Worm (Caenorhabditis elegans) whole organism, late embryonic: Measurements from ENCODE around the gene E02H1.5.

Source experiments
- C38D4.7 ChIP-seq: fragments of 200-800 bp; sonication (Bioruptor generic); optimal IDR thresholded peaks from 2 replicates; lab custom pipeline; 2018; ENCODE audit warnings: mild to moderate bottlenecking, missing genetic modification characterization, moderate library complexity, missing compliant biosample characterization
- F13H6.1 ChIP-seq: sonication (generic microtip); optimal IDR thresholded peaks from 2 replicates; lab custom pipeline; 2016; ENCODE audit warnings: missing genetic modification characterization, missing compliant biosample characterization
- T23F11.4 ChIP-seq: fragments of 200-800 bp; sonication (Bioruptor generic); optimal IDR thresholded peaks from 2 replicates; lab custom pipeline; 2018; ENCODE audit warnings: mild to moderate bottlenecking, missing genetic modification characterization, missing compliant biosample characterization
- Y22D7AL.16 ChIP-seq: sonication (generic microtip); optimal IDR thresholded peaks from 2 replicates; lab custom pipeline; 2016; ENCODE audit warnings: missing genetic modification characterization, missing compliant biosample characterization
- ahr-1 ChIP-seq: sonication (generic microtip); optimal IDR thresholded peaks from 2 replicates; lab custom pipeline; 2016; ENCODE audit warnings: missing genetic modification characterization, missing compliant biosample characterization
- ama-1 ChIP-seq: fragments of 150-350 bp; optimal IDR thresholded peaks from 2 replicates; lab custom pipeline; 2014
- ceh-18 ChIP-seq: sonication (generic microtip); optimal IDR thresholded peaks from 2 replicates; lab custom pipeline; 2016; ENCODE audit warnings: missing genetic modification characterization, missing compliant biosample characterization
- ceh-19 ChIP-seq: fragments of 200-800 bp; sonication (Bioruptor generic); optimal IDR thresholded peaks from 2 replicates; lab custom pipeline; 2018; ENCODE audit warnings: mild to moderate bottlenecking, missing genetic modification characterization, missing compliant biosample characterization
- ceh-24 ChIP-seq: sonication (generic microtip); optimal IDR thresholded peaks from 2 replicates; lab custom pipeline; 2016; ENCODE audit warnings: mild to moderate bottlenecking, missing genetic modification characterization, missing compliant biosample characterization
- ceh-31 ChIP-seq: sonication (generic microtip); optimal IDR thresholded peaks from 2 replicates; lab custom pipeline; 2016; ENCODE audit warnings: missing genetic modification characterization, missing compliant biosample characterization
- ceh-34 ChIP-seq: sonication (generic microtip); optimal IDR thresholded peaks from 2 replicates; lab custom pipeline; 2016; ENCODE audit warnings: mild to moderate bottlenecking, missing genetic modification characterization, missing compliant biosample characterization
- ceh-45 ChIP-seq: fragments of 200-800 bp; sonication (Bioruptor generic); IDR thresholded peaks from 2 replicates; pipeline ENCODE4 v1.3.6; 2022; ENCODE audit warnings: missing genetic modification reagents, missing genetic modification characterization, missing compliant biosample characterization
- ceh-9 ChIP-seq: sonication (generic microtip); optimal IDR thresholded peaks from 2 replicates; lab custom pipeline; 2016; ENCODE audit warnings: mild to moderate bottlenecking, missing genetic modification characterization, inconsistent platforms, missing compliant biosample characterization
- che-1 ChIP-seq: sonication (generic microtip); optimal IDR thresholded peaks from 2 replicates; lab custom pipeline; 2016; ENCODE audit warnings: mild to moderate bottlenecking, missing genetic modification characterization, missing compliant biosample characterization
- dmd-4 ChIP-seq: sonication (generic microtip); optimal IDR thresholded peaks from 2 replicates; lab custom pipeline; 2016; ENCODE audit warnings: borderline replicate concordance, missing genetic modification characterization, missing compliant biosample characterization
- elt-2 ChIP-seq: sonication (generic microtip); optimal IDR thresholded peaks from 2 replicates; lab custom pipeline; 2016; ENCODE audit warnings: missing genetic modification reagents, missing genetic modification characterization, missing compliant biosample characterization
- ets-4 ChIP-seq: sonication (generic microtip); optimal IDR thresholded peaks from 2 replicates; lab custom pipeline; 2016; ENCODE audit warnings: missing genetic modification characterization, missing compliant biosample characterization
- fax-1 ChIP-seq: sonication (generic microtip); optimal IDR thresholded peaks from 2 replicates; lab custom pipeline; 2016; ENCODE audit warnings: missing genotype, missing genetic modification characterization, missing compliant biosample characterization
- fkh-6 ChIP-seq: sonication (generic microtip); optimal IDR thresholded peaks from 2 replicates; lab custom pipeline; 2016; ENCODE audit warnings: missing genetic modification characterization, missing compliant biosample characterization
- gmeb-2 ChIP-seq: sonication (generic microtip); optimal IDR thresholded peaks from 2 replicates; lab custom pipeline; 2016; ENCODE audit warnings: missing genetic modification characterization, inconsistent platforms, missing compliant biosample characterization
- hlh-13 ChIP-seq: fragments of 200-800 bp; sonication (Bioruptor generic); optimal IDR thresholded peaks from 2 replicates; lab custom pipeline; 2018; ENCODE audit warnings: mild to moderate bottlenecking, missing genetic modification characterization, missing compliant biosample characterization
- hlh-15 ChIP-seq: sonication (generic microtip); optimal IDR thresholded peaks from 2 replicates; lab custom pipeline; 2016; ENCODE audit warnings: missing genetic modification characterization, missing compliant biosample characterization
- mec-3 ChIP-seq: sonication (generic microtip); optimal IDR thresholded peaks from 2 replicates; lab custom pipeline; 2016; ENCODE audit warnings: borderline replicate concordance, missing genetic modification characterization, missing compliant biosample characterization
- nfya-1 ChIP-seq: sonication (generic microtip); optimal IDR thresholded peaks from 2 replicates; lab custom pipeline; 2017; ENCODE audit warnings: missing genetic modification characterization, mild to moderate bottlenecking, missing compliant biosample characterization, antibody characterized with exemption, moderate library complexity
- nhr-232 ChIP-seq: sonication (generic microtip); optimal IDR thresholded peaks from 2 replicates; lab custom pipeline; 2016; ENCODE audit warnings: missing genetic modification characterization, missing compliant biosample characterization
- npax-4 ChIP-seq: sonication (generic microtip); optimal IDR thresholded peaks from 2 replicates; lab custom pipeline; 2016; ENCODE audit warnings: missing genetic modification characterization, missing compliant biosample characterization
- odd-2 ChIP-seq: sonication (generic microtip); optimal IDR thresholded peaks from 2 replicates; lab custom pipeline; 2017; ENCODE audit warnings: antibody characterized with exemption, mild to moderate bottlenecking, missing genetic modification characterization, missing compliant biosample characterization
- pag-3 ChIP-seq: sonication (generic microtip); optimal IDR thresholded peaks from 2 replicates; lab custom pipeline; 2016; ENCODE audit warnings: missing compliant biosample characterization, missing genetic modification characterization, borderline replicate concordance
- pat-9 ChIP-seq: fragments of 200-800 bp; sonication (Bioruptor generic); optimal IDR thresholded peaks from 2 replicates; lab custom pipeline; 2018; ENCODE audit warnings: mild to moderate bottlenecking, missing genetic modification characterization, moderate library complexity, missing compliant biosample characterization
- pax-1 ChIP-seq: fragments of 150-350 bp; optimal IDR thresholded peaks from 2 replicates; lab custom pipeline; 2014; ENCODE audit warnings: missing biosample characterization, missing genetic modification characterization
- pha-2 ChIP-seq: sonication (generic microtip); optimal IDR thresholded peaks from 2 replicates; lab custom pipeline; 2017; ENCODE audit warnings: mild to moderate bottlenecking, missing genetic modification characterization, missing compliant biosample characterization
- pqm-1 ChIP-seq: sonication (generic microtip); optimal IDR thresholded peaks from 2 replicates; lab custom pipeline; 2016; ENCODE audit warnings: missing genetic modification characterization, missing compliant biosample characterization
- rnt-1 ChIP-seq: sonication (generic microtip); optimal IDR thresholded peaks from 2 replicates; lab custom pipeline; 2016; ENCODE audit warnings: missing genetic modification characterization, missing compliant biosample characterization
- sdc-2 ChIP-seq: sonication (generic microtip); optimal IDR thresholded peaks from 2 replicates; lab custom pipeline; 2016; ENCODE audit warnings: missing genotype, missing genetic modification characterization, missing compliant biosample characterization
- sox-2 ChIP-seq: fragments of 200-800 bp; sonication (Bioruptor generic); IDR thresholded peaks from 2 replicates; pipeline ENCODE4 v1.3.6; 2022; ENCODE audit warnings: missing genetic modification reagents, missing genetic modification characterization, missing compliant biosample characterization
- sox-4 ChIP-seq: sonication (generic microtip); optimal IDR thresholded peaks from 2 replicates; lab custom pipeline; 2017; ENCODE audit warnings: mild to moderate bottlenecking, missing genetic modification characterization, inconsistent platforms, missing compliant biosample characterization
- syd-9 ChIP-seq: sonication (generic microtip); optimal IDR thresholded peaks from 2 replicates; lab custom pipeline; 2016; ENCODE audit warnings: mild to moderate bottlenecking, missing genetic modification characterization, moderate library complexity, missing compliant biosample characterization
- tbx-7 ChIP-seq: sonication (generic microtip); optimal IDR thresholded peaks from 2 replicates; lab custom pipeline; 2016; ENCODE audit warnings: missing genotype, missing genetic modification characterization, missing compliant biosample characterization
- unc-3 ChIP-seq, 2 experiments: fragments of 200-800 bp in 1 of 2; sonication (Bioruptor generic) in 1 of 2; sonication (generic microtip) in 1 of 2; conservative IDR thresholded peaks in 1 of 2; optimal IDR thresholded peaks in 1 of 2; 2 replicates each; pipeline versions ENCODE4 v1.3.6 to Lab custom; 2016 to 2022; ENCODE audit warnings: missing compliant biosample characterization in 2 of 2, missing genetic modification characterization in 2 of 2, missing genetic modification reagents in 1 of 2
- unc-55 ChIP-seq: sonication (generic microtip); optimal IDR thresholded peaks from 2 replicates; lab custom pipeline; 2017; ENCODE audit warnings: missing biosample characterization, missing genetic modification reagents, missing genetic modification characterization
- unc-86 ChIP-seq: sonication (generic microtip); optimal IDR thresholded peaks from 2 replicates; lab custom pipeline; 2016; ENCODE audit warnings: missing genetic modification characterization, missing compliant biosample characterization
- zip-5 ChIP-seq: sonication (generic microtip); optimal IDR thresholded peaks from 2 replicates; lab custom pipeline; 2016; ENCODE audit warnings: missing genetic modification characterization, missing compliant biosample characterization

E02H1.5 gene

ce11 chrII:9577630-9578029 lies 17.4 kb upstream of the E02H1.5 start:
- TF ChIP-seq ceh-19 (GFP tag; lab: Kevin White, UChicago) (peak; percentile 85), pax-1 (no peak), rnt-1 (tag; lab: Kevin White, UChicago) (no peak), ceh-34 (tag; lab: Kevin White, UChicago) (peak; percentile 98), mec-3 (tag; lab: Kevin White, UChicago) (no peak), hlh-13 (GFP tag; lab: Kevin White, UChicago) (no peak), pqm-1 (no peak), nhr-232 (tag; lab: Kevin White, UChicago) (no peak)

DNA sequence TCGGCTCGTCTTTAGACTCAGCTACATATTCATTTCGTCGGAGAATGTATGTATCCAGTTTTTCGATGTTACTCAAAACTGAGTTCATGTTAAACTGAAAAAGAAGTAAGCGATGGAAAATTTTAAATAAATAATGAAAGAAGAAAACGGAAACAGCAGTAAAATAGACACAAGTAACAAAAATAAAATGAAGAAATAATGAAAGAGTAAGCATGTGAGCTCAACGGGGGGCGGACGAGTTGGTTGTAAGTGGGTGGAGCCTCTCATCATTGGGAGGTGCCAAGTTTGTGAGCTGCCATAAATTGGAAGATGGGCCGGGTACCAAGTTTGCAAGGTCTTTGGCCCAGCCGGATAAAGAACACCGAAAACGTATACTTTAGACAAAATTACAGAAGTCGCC lies 11.6 kb upstream of the E02H1.5 start, which contains the start of gene wee-1.1:
Gene wee-1.1, minus strand, starts transcription at position 101 of the 400 bp plus-strand sequence.
- no peak for TF ChIP-seq mec-3 (tag; lab: Kevin White, UChicago)

DNA sequence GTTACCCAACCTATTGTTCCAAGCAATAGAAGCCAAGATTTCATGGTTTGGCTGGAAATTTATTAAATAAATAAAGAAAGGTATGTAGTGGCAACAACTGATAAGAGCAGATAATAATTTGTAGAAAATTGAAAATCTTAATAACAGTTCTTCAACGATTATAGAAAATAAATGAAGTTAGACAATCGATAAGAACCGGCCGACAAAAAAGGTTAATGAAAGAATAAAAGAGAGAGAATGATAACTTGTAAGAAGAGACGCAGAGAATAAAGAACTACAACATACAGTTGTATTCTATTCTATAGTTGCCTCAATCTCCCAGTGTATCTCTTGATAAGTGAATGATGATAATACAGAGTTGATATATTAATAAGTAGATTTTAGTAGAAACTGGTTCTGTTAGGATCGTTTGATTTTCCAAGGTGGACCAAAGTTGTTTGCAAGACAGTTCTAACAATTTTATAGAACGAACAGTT lies 8.3 kb upstream of the E02H1.5 start, which contains the start of gene ugt-58:
Gene ugt-58, minus strand, starts transcription at position 51 of the 476 bp plus-strand sequence.
- TF ChIP-seq elt-2 (tag; lab: Kevin White, UChicago), result peak; percentile 52
- no peak for TF ChIP-seq ceh-19 (GFP tag; lab: Kevin White, UChicago)

- TF ChIP-seq ceh-18 (tag; lab: Kevin White, UChicago) (no peak), fkh-6 (no peak), pax-1 (no peak), pha-2 (tag; lab: Kevin White, UChicago) (no peak), rnt-1 (tag; lab: Kevin White, UChicago) (no peak), npax-4 (tag; lab: Kevin White, UChicago) (no peak), unc-3 (GFP tag; conservative IDR thresholded peaks at IDR 0.05; lab: Robert Waterston, UW) (no peak), unc-3 (tag; optimal IDR thresholded peaks at IDR 0.05; lab: Kevin White, UChicago) (no peak), C38D4.7 (GFP tag; lab: Kevin White, UChicago) (no peak), gmeb-2 (tag; lab: Kevin White, UChicago) (no peak), sox-2 (GFP tag; lab: Robert Waterston, UW) (no peak), ahr-1 (no peak), ceh-31 (tag; lab: Kevin White, UChicago) (no peak), syd-9 (tag; lab: Kevin White, UChicago) (no peak), sdc-2 (tag; lab: Kevin White, UChicago) (no peak)
Observed at ce11 chrII:9589667-9590066, 5.4 kb upstream of the E02H1.5 start, which contains the start of gene eral-1. Gene eral-1 (minus strand): TSS chrII:9589767.

DNA sequence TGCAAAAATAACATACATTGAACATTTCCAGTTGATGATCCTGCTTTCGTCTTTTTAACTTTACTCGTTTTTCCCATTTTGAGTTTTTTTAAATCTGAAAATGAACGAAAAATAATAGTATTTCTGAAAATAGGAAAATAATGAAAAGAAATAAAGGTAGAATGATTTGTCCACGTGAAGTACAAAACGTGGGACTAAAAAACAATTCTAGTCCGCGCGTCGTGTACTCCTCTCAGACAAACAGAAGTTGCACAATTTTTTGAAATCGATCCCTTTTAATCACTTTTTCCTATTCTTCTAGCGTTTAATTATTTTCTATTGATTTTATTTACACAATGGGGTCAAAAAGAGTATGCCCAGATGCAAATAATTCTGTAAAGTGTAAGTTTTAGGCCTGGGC lies 4.0 kb upstream of the E02H1.5 start, which contains the start of the genes E02H1.1 and tag-124:
Gene E02H1.1, minus strand, starts transcription at position 94 of the 400 bp plus-strand sequence.
Gene tag-124, plus strand, starts transcription at position 222 of the 400 bp plus-strand sequence.
- TF ChIP-seq unc-86, result no peak
- no peak for TF ChIP-seq che-1 (tag; lab: Kevin White, UChicago)
- no peak for TF ChIP-seq T23F11.4 (GFP tag; lab: Kevin White, UChicago)
- no peak for TF ChIP-seq Y22D7AL.16 (tag; lab: Kevin White, UChicago)
- TF ChIP-seq pat-9 (tag; lab: Kevin White, UChicago), result no peak
- TF ChIP-seq mec-3 (tag; lab: Kevin White, UChicago), result peak; percentile 30
- no peak for TF ChIP-seq odd-2 (tag; lab: Kevin White, UChicago)
- no peak for TF ChIP-seq unc-55 (GFP tag; lab: Kevin White, UChicago)
- TF ChIP-seq unc-3 (GFP tag; conservative IDR thresholded peaks at IDR 0.05; lab: Robert Waterston, UW), result no peak
- TF ChIP-seq unc-3 (tag; optimal IDR thresholded peaks at IDR 0.05; lab: Kevin White, UChicago), result no peak
- TF ChIP-seq dmd-4, result no peak
- no peak for TF ChIP-seq ceh-45 (GFP tag; lab: Robert Waterston, UW)
- TF ChIP-seq ceh-31 (tag; lab: Kevin White, UChicago), result peak; percentile 92
- TF ChIP-seq ceh-9 (tag; lab: Kevin White, UChicago), result no peak
- no peak for TF ChIP-seq sox-2 (GFP tag; lab: Robert Waterston, UW)
- no peak for TF ChIP-seq hlh-15
- TF ChIP-seq fax-1 (tag; lab: Kevin White, UChicago), result peak; percentile 27
- no peak for TF ChIP-seq ceh-24 (tag; lab: Kevin White, UChicago)
- peak; percentile 78 for TF ChIP-seq zip-5 (tag; lab: Kevin White, UChicago)
- TF ChIP-seq nfya-1 (tag; lab: Kevin White, UChicago), result peak; percentile 1
- TF ChIP-seq tbx-7 (tag; lab: Kevin White, UChicago), result peak; percentile 92
- TF ChIP-seq ama-1 (lab: Kevin White, UChicago), result no peak
- TF ChIP-seq syd-9 (tag; lab: Kevin White, UChicago), result no peak
- TF ChIP-seq pag-3 (tag; lab: Kevin White, UChicago), result no peak
- TF ChIP-seq sox-4 (tag; lab: Kevin White, UChicago), result no peak
- TF ChIP-seq sdc-2 (tag; lab: Kevin White, UChicago), result peak; percentile 32
- no peak for TF ChIP-seq nhr-232 (tag; lab: Kevin White, UChicago)
- peak; percentile 52 for TF ChIP-seq F13H6.1 (tag; lab: Kevin White, UChicago)
- TF ChIP-seq ets-4 (tag; lab: Kevin White, UChicago), result peak; percentile 89
- TF ChIP-seq ahr-1, result peak; percentile 48
- TF ChIP-seq npax-4 (tag; lab: Kevin White, UChicago), result no peak
